Worm (Caenorhabditis elegans) whole organism, L3 larva: ENCODE measurements around the gene str-217.

Source experiments
- jun-1 ChIP-seq: fragments of 150-350 bp; optimal IDR thresholded peaks from 2 replicates; lab custom pipeline; 2014; ENCODE audit warnings: missing biosample characterization, missing genetic modification reagents, missing genetic modification characterization
- nhr-23 ChIP-seq: fragments of 150-350 bp; optimal IDR thresholded peaks from 2 replicates; lab custom pipeline; 2014; ENCODE audit warnings: missing biosample characterization, missing genetic modification reagents, missing genetic modification characterization
- nhr-237 ChIP-seq: fragments of 150-350 bp; optimal IDR thresholded peaks from 2 replicates; lab custom pipeline; 2014; ENCODE audit warnings: missing biosample characterization, missing genetic modification characterization
- ztf-11 ChIP-seq: fragments of 150-350 bp; optimal IDR thresholded peaks from 2 replicates; lab custom pipeline; 2014; ENCODE audit warnings: missing biosample characterization, missing genetic modification characterization

ce11 chrV:17026289-17026688 is 26.2 kb upstream of the str-217 start, which contains the start of gene F49H6.15:
- TF ChIP-seq ztf-11 (tag; lab: Kevin White, UChicago) (no peak), jun-1 (tag; lab: Kevin White, UChicago) (no peak), nhr-237 (no peak), nhr-23 (no peak)
